Worm (Caenorhabditis elegans) whole organism, L4/young adult: Measurements from ENCODE around the gene ceh-18.

Experiments
- W03F9.2 ChIP-seq: fragments of 150-350 bp; optimal IDR thresholded peaks from 2 replicates; lab custom pipeline; 2014; ENCODE audit warnings: missing biosample characterization, missing genetic modification characterization
- dao-5 ChIP-seq: sonication (generic microtip); optimal IDR thresholded peaks from 2 replicates; lab custom pipeline; 2016; ENCODE audit warnings: missing genotype, missing genetic modification characterization, moderate library complexity, missing compliant biosample characterization
- him-1 ChIP-seq: sonication (generic microtip); optimal IDR thresholded peaks from 2 replicates; lab custom pipeline; 2016; ENCODE audit warnings: missing genotype, missing genetic modification reagents, missing genetic modification characterization, missing compliant biosample characterization

- TF ChIP-seq him-1 (tag; lab: Kevin White, UChicago) (no peak), dao-5 (no peak), W03F9.2 (tag; lab: Kevin White, UChicago) (no peak)
Measured at ce11 chrX:3875714-3876113, 18.1 kb upstream of the ceh-18 start.
